Fruit fly (Drosophila melanogaster) whole organism, embryonic: Measurements from ENCODE around the gene CG32708.

ENCODE experiments used
- Atf-2 ChIP-seq: fragments of 200-800 bp; sonication (Bioruptor generic); optimal IDR thresholded peaks from 2 replicates; lab custom pipeline; 2016; ENCODE audit warnings: missing biosample characterization, missing genetic modification characterization
- Atf6 ChIP-seq: fragments of 200-800 bp; sonication (Bioruptor generic); IDR thresholded peaks from 2 replicates; pipeline ENCODE4 v1.3.6; 2022; ENCODE audit warnings: missing biosample characterization, missing genetic modification characterization
- BEAF-32 ChIP-seq: fragments of 200-800 bp; sonication (Bioruptor generic); optimal IDR thresholded peaks from 3 replicates; lab custom pipeline; 2017; ENCODE audit warnings: missing biosample characterization, missing genetic modification characterization, mild to moderate bottlenecking, moderate library complexity, missing genetic modification reagents
- Bdp1 ChIP-seq: fragments of 200-800 bp; sonication (Bioruptor generic); optimal IDR thresholded peaks from 3 replicates; lab custom pipeline; 2016; ENCODE audit warnings: missing biosample characterization, missing genetic modification characterization
- Bteb2 ChIP-seq: fragments of 200-800 bp; sonication (Bioruptor generic); optimal IDR thresholded peaks from 2 replicates; lab custom pipeline; 2016; ENCODE audit warnings: missing biosample characterization, missing genetic modification characterization
- CG1233 ChIP-seq: fragments of 200-800 bp; sonication (Bioruptor generic); optimal IDR thresholded peaks from 4 replicates; lab custom pipeline; 2018; ENCODE audit warnings: missing biosample characterization, mild to moderate bottlenecking, missing genetic modification characterization
- CG13624 ChIP-seq: fragments of 200-800 bp; sonication (Bioruptor generic); optimal IDR thresholded peaks from 2 replicates; lab custom pipeline; 2016; ENCODE audit warnings: missing biosample characterization, missing genetic modification characterization
- CG14965 ChIP-seq: fragments of 200-800 bp; sonication (Bioruptor generic); optimal IDR thresholded peaks from 2 replicates; lab custom pipeline; 2016; ENCODE audit warnings: missing biosample characterization, missing genetic modification characterization, borderline replicate concordance
- CG15479 ChIP-seq: fragments of 200-800 bp; sonication (Bioruptor generic); optimal IDR thresholded peaks from 3 replicates; lab custom pipeline; 2019; ENCODE audit warnings: missing biosample characterization, mild to moderate bottlenecking, missing genetic modification characterization, moderate library complexity
- CG17568 ChIP-seq: fragments of 200-800 bp; sonication (Bioruptor generic); optimal IDR thresholded peaks from 2 replicates; lab custom pipeline; 2018; ENCODE audit warnings: missing biosample characterization, mild to moderate bottlenecking, missing genetic modification characterization, moderate library complexity
- CG18262 ChIP-seq: fragments of 200-800 bp; optimal IDR thresholded peaks from 3 replicates; lab custom pipeline; 2019; ENCODE audit warnings: missing biosample characterization, mild to moderate bottlenecking, missing genetic modification characterization, moderate library complexity
- CG2678 ChIP-seq: fragments of 200-800 bp; sonication (Bioruptor generic); optimal IDR thresholded peaks from 3 replicates; lab custom pipeline; 2019; ENCODE audit warnings: missing biosample characterization, mild to moderate bottlenecking, missing genetic modification characterization, moderate library complexity
- CG33213 ChIP-seq: fragments of 200-800 bp; sonication (Bioruptor generic); optimal IDR thresholded peaks from 3 replicates; lab custom pipeline; 2016; ENCODE audit warnings: missing biosample characterization, missing genetic modification characterization
- CG4424 ChIP-seq: fragments of 200-800 bp; sonication (Bioruptor generic); optimal IDR thresholded peaks from 3 replicates; lab custom pipeline; 2016; ENCODE audit warnings: missing biosample characterization, missing genetic modification characterization
- CG6175 ChIP-seq: fragments of 200-800 bp; sonication (Bioruptor generic); IDR thresholded peaks from 3 replicates; pipeline ENCODE4 v1.3.6; 2022; ENCODE audit warnings: missing biosample characterization, missing genetic modification characterization
- CG7556 ChIP-seq: fragments of 200-800 bp; sonication (Bioruptor generic); optimal IDR thresholded peaks from 2 replicates; lab custom pipeline; 2017; ENCODE audit warnings: missing biosample characterization, mild to moderate bottlenecking, missing genetic modification characterization
- CG7839 ChIP-seq: fragments of 200-800 bp; sonication (Bioruptor generic); optimal IDR thresholded peaks from 3 replicates; lab custom pipeline; 2018; ENCODE audit warnings: missing biosample characterization, mild to moderate bottlenecking, missing genetic modification characterization, moderate library complexity
- CG7928 ChIP-seq: fragments of 200-800 bp; sonication (Bioruptor generic); optimal IDR thresholded peaks from 2 replicates; lab custom pipeline; 2017; ENCODE audit warnings: missing biosample characterization, mild to moderate bottlenecking, missing genetic modification characterization
- CG8388 ChIP-seq: fragments of 200-800 bp; sonication (Bioruptor generic); optimal IDR thresholded peaks from 2 replicates; lab custom pipeline; 2019; ENCODE audit warnings: missing biosample characterization, mild to moderate bottlenecking, missing genetic modification characterization, moderate library complexity
- CG8924 ChIP-seq: fragments of 200-800 bp; optimal IDR thresholded peaks from 3 replicates; lab custom pipeline; 2019; ENCODE audit warnings: missing biosample characterization, mild to moderate bottlenecking, missing genetic modification characterization, moderate library complexity
- CTCF ChIP-seq: fragments of 200-800 bp; sonication (Bioruptor generic); optimal IDR thresholded peaks from 2 replicates; lab custom pipeline; 2017; ENCODE audit warnings: missing biosample characterization, mild to moderate bottlenecking, missing genetic modification characterization, moderate library complexity
- Camta ChIP-seq: fragments of 200-800 bp; sonication (Bioruptor generic); optimal IDR thresholded peaks from 2 replicates; lab custom pipeline; 2016; ENCODE audit warnings: missing biosample characterization, missing genetic modification characterization
- Chrac-16 ChIP-seq: fragments of 200-800 bp; sonication (Bioruptor generic); optimal IDR thresholded peaks from 3 replicates; lab custom pipeline; 2016; ENCODE audit warnings: missing biosample characterization, missing genetic modification characterization
- CoRest ChIP-seq: fragments of 200-800 bp; sonication (Bioruptor generic); optimal IDR thresholded peaks from 3 replicates; lab custom pipeline; 2018; ENCODE audit warnings: missing biosample characterization, mild to moderate bottlenecking, missing genetic modification characterization, moderate library complexity
- Dek ChIP-seq: fragments of 200-800 bp; sonication (Bioruptor generic); optimal IDR thresholded peaks from 3 replicates; lab custom pipeline; 2019; ENCODE audit warnings: missing biosample characterization, mild to moderate bottlenecking, missing genetic modification characterization, moderate library complexity
- Dip2 ChIP-seq: fragments of 200-800 bp; sonication (Bioruptor generic); IDR thresholded peaks from 2 replicates; pipeline ENCODE4 v1.3.6; 2022; ENCODE audit warnings: missing biosample characterization, missing genetic modification characterization
- Doc3 ChIP-seq: fragments of 200-800 bp; sonication (Bioruptor generic); IDR thresholded peaks from 3 replicates; pipeline ENCODE4 v1.3.6; 2022; ENCODE audit warnings: missing biosample characterization, missing genetic modification characterization; ENCODE audit not compliant: partially characterized antibody
- GATAe ChIP-seq: fragments of 200-800 bp; sonication (Bioruptor generic); conservative IDR thresholded peaks from 2 replicates; pipeline ENCODE4 v1.3.6; 2022; ENCODE audit warnings: missing biosample characterization, missing genetic modification characterization
- H15 ChIP-seq: fragments of 200-800 bp; sonication (Bioruptor generic); IDR thresholded peaks from 3 replicates; pipeline ENCODE4 v1.3.6; 2022; ENCODE audit warnings: missing biosample characterization, missing genetic modification characterization
- HLH4C ChIP-seq: fragments of 200-800 bp; sonication (Bioruptor generic); IDR thresholded peaks from 3 replicates; pipeline ENCODE4 v1.3.6; 2022; ENCODE audit warnings: missing biosample characterization, missing genetic modification characterization; ENCODE audit not compliant: partially characterized antibody
- HmgZ ChIP-seq: fragments of 200-800 bp; sonication (Bioruptor generic); optimal IDR thresholded peaks from 2 replicates; lab custom pipeline; 2018; ENCODE audit warnings: missing biosample characterization, mild to moderate bottlenecking, missing genetic modification characterization
- Lhr ChIP-seq: fragments of 200-800 bp; sonication (Bioruptor generic); optimal IDR thresholded peaks from 3 replicates; lab custom pipeline; 2017; ENCODE audit warnings: mild to moderate bottlenecking, missing biosample characterization, missing genetic modification reagents, missing genetic modification characterization
- NK7.1 ChIP-seq: fragments of 200-800 bp; sonication (Bioruptor generic); optimal IDR thresholded peaks from 3 replicates; lab custom pipeline; 2016; ENCODE audit warnings: missing biosample characterization, missing genetic modification characterization
- Oli ChIP-seq: fragments of 200-800 bp; sonication (Bioruptor generic); optimal IDR thresholded peaks from 2 replicates; lab custom pipeline; 2018; ENCODE audit warnings: missing biosample characterization, mild to moderate bottlenecking, missing genetic modification characterization, moderate library complexity
- PHDP ChIP-seq: fragments of 200-800 bp; sonication (Bioruptor generic); optimal IDR thresholded peaks from 3 replicates; lab custom pipeline; 2018; ENCODE audit warnings: missing biosample characterization, mild to moderate bottlenecking, missing genetic modification characterization, moderate library complexity
- Side ChIP-seq: fragments of 200-800 bp; sonication (Bioruptor generic); optimal IDR thresholded peaks from 2 replicates; lab custom pipeline; 2016; ENCODE audit warnings: missing biosample characterization, missing genetic modification characterization
- Six4 ChIP-seq: fragments of 200-800 bp; sonication (Bioruptor generic); optimal IDR thresholded peaks from 2 replicates; lab custom pipeline; 2016; ENCODE audit warnings: missing biosample characterization, missing genetic modification characterization
- Tbp ChIP-seq: fragments of >200 bp; optimal IDR thresholded peaks from 2 replicates; lab custom pipeline; 2018; ENCODE audit warnings: missing biosample characterization, missing genetic modification characterization
- Vsx1 ChIP-seq: fragments of 200-800 bp; sonication (Bioruptor generic); optimal IDR thresholded peaks from 2 replicates; lab custom pipeline; 2017; ENCODE audit warnings: missing biosample characterization, mild to moderate bottlenecking, missing genetic modification characterization, missing genetic modification reagents
- az2 ChIP-seq: fragments of 200-800 bp; sonication (Bioruptor generic); optimal IDR thresholded peaks from 3 replicates; lab custom pipeline; 2016; ENCODE audit warnings: missing biosample characterization, missing genetic modification characterization
- bsh ChIP-seq, 2 experiments: fragments of 200-800 bp; sonication (Bioruptor generic); optimal IDR thresholded peaks; 2 replicates each; lab custom pipeline; 2017 to 2018; ENCODE audit warnings: mild to moderate bottlenecking in 2 of 2, missing biosample characterization in 2 of 2, missing genetic modification characterization in 2 of 2, moderate library complexity in 1 of 2
- dimm ChIP-seq: fragments of 200-800 bp; sonication (Bioruptor generic); IDR thresholded peaks from 2 replicates; pipeline ENCODE4 v1.3.6; 2022; ENCODE audit warnings: missing biosample characterization, missing genetic modification characterization
- dpn ChIP-seq, 2 experiments: fragments of 200-800 bp; sonication (Bioruptor generic); optimal IDR thresholded peaks; 3 replicates each; lab custom pipeline; 2016; ENCODE audit warnings: missing biosample characterization in 2 of 2, missing genetic modification characterization in 2 of 2
- fd64A ChIP-seq: fragments of 200-800 bp; sonication (Bioruptor generic); optimal IDR thresholded peaks from 3 replicates; lab custom pipeline; 2018; ENCODE audit warnings: missing biosample characterization, mild to moderate bottlenecking, missing genetic modification characterization
- klu ChIP-seq: fragments of 200-800 bp; sonication (Bioruptor generic); IDR thresholded peaks from 2 replicates; pipeline ENCODE4 v1.3.6; 2022; ENCODE audit warnings: missing biosample characterization, missing genetic modification characterization
- luna ChIP-seq: fragments of 200-800 bp; sonication (Bioruptor generic); optimal IDR thresholded peaks from 2 replicates; lab custom pipeline; 2016; ENCODE audit warnings: missing biosample characterization, missing genetic modification characterization
- pho ChIP-seq: fragments of 200-800 bp; sonication (Bioruptor generic); optimal IDR thresholded peaks from 2 replicates; lab custom pipeline; 2016; ENCODE audit warnings: missing biosample characterization, missing genetic modification characterization
- row ChIP-seq: fragments of 200-800 bp; sonication (Bioruptor generic); IDR thresholded peaks from 3 replicates; pipeline ENCODE4 v1.3.6; 2022; ENCODE audit warnings: missing biosample characterization, missing genetic modification characterization
- sens ChIP-seq: fragments of 200-800 bp; sonication (Bioruptor generic); peaks from one replicate; lab custom pipeline; 2016; ENCODE audit warnings: missing biosample characterization, missing genetic modification characterization
- slp2 ChIP-seq: fragments of 200-800 bp; sonication (Bioruptor generic); optimal IDR thresholded peaks from 2 replicates; lab custom pipeline; 2016; ENCODE audit warnings: missing biosample characterization, missing genetic modification characterization
- sug ChIP-seq: fragments of 200-800 bp; optimal IDR thresholded peaks from 2 replicates; lab custom pipeline; 2019; ENCODE audit warnings: missing biosample characterization, mild to moderate bottlenecking, missing genetic modification characterization, moderate library complexity
- twi ChIP-seq: fragments of 200-800 bp; optimal IDR thresholded peaks from 2 replicates; lab custom pipeline; 2019; ENCODE audit warnings: missing biosample characterization, mild to moderate bottlenecking, missing genetic modification characterization, moderate library complexity
- zen ChIP-seq: fragments of 200-800 bp; sonication (Bioruptor generic); optimal IDR thresholded peaks from 3 replicates; lab custom pipeline; 2018; ENCODE audit warnings: missing biosample characterization, mild to moderate bottlenecking, missing genetic modification characterization, moderate library complexity

The CG32708 gene

dm6 chrX:9085726-9086125 is at the start of gene CG32708:
Gene CG32708, plus strand, starts transcription at chrX:9085932.
- TF ChIP-seq PHDP (tag; lab: Kevin White, UChicago) (no peak), dimm (no peak), Lhr (GFP tag; lab: Kevin White, UChicago) (no peak), pho (GFP tag; lab: Kevin White, UChicago) (no peak), CG1233 (no peak), twi (tag; lab: Kevin White, UChicago) (no peak), Oli (tag; lab: Kevin White, UChicago) (no peak), Side (GFP tag; lab: Kevin White, UChicago) (no peak), Bteb2 (GFP tag; lab: Kevin White, UChicago) (no peak), CG2678 (tag; lab: Kevin White, UChicago) (no peak), GATAe (GFP tag; lab: Robert Waterston, UW) (no peak), sens (GFP tag; lab: Kevin White, UChicago) (peak; percentile 80), Camta (GFP tag; lab: Kevin White, UChicago) (no peak), zen (tag; lab: Kevin White, UChicago) (no peak), slp2 (GFP tag; lab: Kevin White, UChicago) (no peak), BEAF-32 (GFP tag; lab: Kevin White, UChicago) (peak; percentile 69), Dek (tag; lab: Kevin White, UChicago) (no peak), Bdp1 (GFP tag; lab: Kevin White, UChicago) (no peak), CG17568 (GFP tag; lab: Kevin White, UChicago) (no peak), klu (GFP tag; lab: Robert Waterston, UW) (no peak), CG6175 (GFP tag; lab: Robert Waterston, UW) (no peak), row (GFP tag; lab: Robert Waterston, UW) (peak; percentile 47; the same call in 2 of the 3 replicates), CG15479 (GFP tag; lab: Kevin White, UChicago) (no peak), luna (GFP tag; lab: Kevin White, UChicago) (no peak), Dip2 (GFP tag; lab: Robert Waterston, UW) (no peak), CG8924 (tag; lab: Kevin White, UChicago) (no peak), Tbp (GFP tag; lab: Kevin White, UChicago) (no peak), az2 (GFP tag; lab: Kevin White, UChicago) (no peak), Atf-2 (GFP tag; lab: Kevin White, UChicago) (no peak), CTCF (GFP tag; lab: Kevin White, UChicago) (no peak), CG7556 (GFP tag; lab: Kevin White, UChicago) (no peak), Doc3 (GFP tag; lab: Robert Waterston, UW) (peak; percentile 53; the same call in 2 of the 3 replicates), CG8388 (GFP tag; lab: Kevin White, UChicago) (no peak), Atf6 (GFP tag; lab: Robert Waterston, UW) (no peak), CG14965 (GFP tag; lab: Kevin White, UChicago) (no peak), H15 (no peak), CoRest (no peak), HLH4C (GFP tag; lab: Robert Waterston, UW) (peak; percentile 72), CG18262 (tag; lab: Kevin White, UChicago) (no peak), CG7928 (GFP tag; lab: Kevin White, UChicago) (peak; percentile 85), sug (tag; lab: Kevin White, UChicago) (peak; percentile 2), CG4424 (GFP tag; lab: Kevin White, UChicago) (no peak), bsh (GFP tag; optimal IDR thresholded peaks at IDR 0.05; lab: Kevin White, UChicago) (no peak), NK7.1 (GFP tag; lab: Kevin White, UChicago) (no peak), Chrac-16 (GFP tag; lab: Kevin White, UChicago) (no peak), CG33213 (no peak), Vsx1 (GFP tag; lab: Kevin White, UChicago) (no peak), fd64A (GFP tag; lab: Kevin White, UChicago) (no peak), CG13624 (GFP tag; lab: Kevin White, UChicago) (no peak), CG7839 (tag; lab: Kevin White, UChicago) (no peak), Six4 (GFP tag; lab: Kevin White, UChicago) (no peak), dpn (GFP tag; optimal IDR thresholded peaks at IDR 0.05; lab: Kevin White, UChicago) (no peak), HmgZ (tag; lab: Kevin White, UChicago) (no peak)
